Worm (Caenorhabditis elegans): Measurements from ENCODE around the gene nlp-13.
"Not testable (repeated sequence)": the region's sequence is repeated elsewhere in the genome, so short reads cannot be mapped to it uniquely, and the experiment has no call there.

Gene nlp-13

DNA sequence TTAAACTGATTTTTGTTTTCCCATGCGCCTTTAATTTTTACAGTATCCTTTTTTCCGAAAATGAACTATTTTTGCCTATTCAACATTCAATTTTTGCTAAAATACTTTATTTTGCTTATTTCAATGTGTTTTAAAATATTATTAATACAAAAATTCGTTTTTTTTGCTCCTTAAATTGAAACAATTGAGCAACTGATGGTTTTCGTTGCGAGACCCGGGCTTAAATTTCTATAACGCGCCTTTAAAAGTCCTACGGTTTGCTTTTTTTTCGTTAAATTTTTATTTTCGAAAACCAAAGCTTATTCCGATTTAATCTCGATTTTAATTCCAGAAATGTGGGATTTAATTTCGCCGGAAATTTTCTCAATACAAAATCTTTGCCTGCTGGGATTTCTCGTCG lies 40.9 kb upstream of the nlp-13 start, which contains the start of gene algn-5:
Gene algn-5 (plus strand): TSS at position 295 of the 400 bp plus-strand sequence.
- TF ChIP-seq mml-1 (tag; optimal IDR thresholded peaks at IDR 0.05): no peak
- no peak for TF ChIP-seq daf-12 (tag; optimal IDR thresholded peaks at IDR 0.05)
- no peak for TF ChIP-seq skn-1 (tag; optimal IDR thresholded peaks at IDR 0.05)
- TF ChIP-seq nhr-43 (tag; optimal IDR thresholded peaks at IDR 0.05; ENCODE audit: poor library complexity, severe bottlenecking): no peak
- no peak for TF ChIP-seq unc-39 (tag; optimal IDR thresholded peaks at IDR 0.05)
- no peak for TF ChIP-seq sea-2 (GFP tag; optimal IDR thresholded peaks at IDR 0.05)
- no peak for TF ChIP-seq nhr-77 (tag; optimal IDR thresholded peaks at IDR 0.05)
- TF ChIP-seq ZK546.5 (tag; optimal IDR thresholded peaks at IDR 0.05): no peak
- no peak for TF ChIP-seq nhr-25 (tag; optimal IDR thresholded peaks at IDR 0.05)
- no peak for TF ChIP-seq ceh-28 (tag; optimal IDR thresholded peaks at IDR 0.05)
- no peak for TF ChIP-seq nhr-23 (tag; optimal IDR thresholded peaks at IDR 0.05)
- no peak for TF ChIP-seq tbx-2 (tag; optimal IDR thresholded peaks at IDR 0.05)
- TF ChIP-seq elt-1 (tag; optimal IDR thresholded peaks at IDR 0.05): no peak
- no peak for TF ChIP-seq nhr-67 (tag; optimal IDR thresholded peaks at IDR 0.05)
- TF ChIP-seq elt-2 (tag; optimal IDR thresholded peaks at IDR 0.05): no peak
- TF ChIP-seq lin-39 (tag; optimal IDR thresholded peaks at IDR 0.05): no peak
- no peak for TF ChIP-seq ama-1 (optimal IDR thresholded peaks at IDR 0.05)
- TF ChIP-seq pha-4 (tag; optimal IDR thresholded peaks at IDR 0.05): no peak
- no peak for TF ChIP-seq egl-5 (tag; optimal IDR thresholded peaks at IDR 0.05)
- no peak for TF ChIP-seq lsy-12 (tag; optimal IDR thresholded peaks at IDR 0.05)

DNA sequence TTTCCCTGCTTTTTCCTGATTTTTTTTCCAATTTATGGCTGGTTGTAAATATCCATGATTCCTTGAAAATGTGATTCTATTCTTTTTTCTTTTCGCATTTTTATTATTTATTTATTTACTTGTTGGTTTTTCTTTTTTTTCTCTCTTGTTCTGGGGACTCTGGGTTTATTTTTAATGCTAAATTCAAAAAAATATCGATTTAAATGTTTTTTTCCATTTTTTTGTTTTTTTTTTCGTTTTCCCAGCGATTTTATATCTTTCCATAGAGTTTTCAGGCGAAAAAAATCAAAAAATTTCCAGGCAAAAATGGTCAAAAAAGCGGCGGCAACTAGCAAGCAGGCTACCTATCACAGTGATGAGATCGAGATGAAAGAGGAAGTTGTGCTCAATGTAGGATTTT lies 37.0 kb upstream of the nlp-13 start, which contains the start of gene rpac-40:
Gene rpac-40 (plus strand): TSS at position 301 of the 400 bp plus-strand sequence.
- TF ChIP-seq pha-4 (tag; optimal IDR thresholded peaks at IDR 0.05) (no peak), ceh-82 (tag; optimal IDR thresholded peaks at IDR 0.05) (no peak), lin-15B (tag; optimal IDR thresholded peaks at IDR 0.05) (no peak), ZK546.5 (tag; optimal IDR thresholded peaks at IDR 0.05) (no peak), nhr-43 (tag; optimal IDR thresholded peaks at IDR 0.05; ENCODE audit: poor library complexity, severe bottlenecking) (no peak), nhr-11 (tag; optimal IDR thresholded peaks at IDR 0.05) (no peak), mml-1 (tag; optimal IDR thresholded peaks at IDR 0.05) (no peak), zag-1 (tag; optimal IDR thresholded peaks at IDR 0.05) (no peak), eor-1 (tag; optimal IDR thresholded peaks at IDR 0.05) (no peak), hmg-11 (tag; optimal IDR thresholded peaks at IDR 0.05) (no peak), nhr-12 (tag; optimal IDR thresholded peaks at IDR 0.05) (no peak), lsy-12 (tag; optimal IDR thresholded peaks at IDR 0.05) (no peak), R02D3.7 (tag; optimal IDR thresholded peaks at IDR 0.05) (no peak)

DNA sequence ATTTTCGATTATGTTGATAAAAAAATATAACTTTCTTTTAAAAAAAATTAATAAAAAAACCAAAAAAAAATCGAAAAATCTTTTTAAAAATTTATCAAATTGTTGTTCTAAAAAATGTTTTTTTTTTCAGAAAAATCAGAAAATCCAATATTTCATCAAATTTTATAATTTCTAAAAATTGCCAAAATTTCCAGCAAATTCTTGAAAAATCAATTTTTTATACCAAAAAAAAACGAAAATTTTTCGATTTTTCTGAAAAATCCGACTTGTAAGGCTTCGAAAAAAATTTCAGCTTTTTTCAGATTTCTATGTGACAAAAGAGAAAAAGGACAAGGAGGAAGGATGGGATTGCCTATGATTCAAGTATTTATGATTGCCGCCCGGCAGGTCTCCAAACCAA lies 31.8 kb upstream of the nlp-13 start, which contains the start of gene H43I07.1:
Gene H43I07.1 (plus strand): TSS at position 301 of the 400 bp plus-strand sequence.
- TF ChIP-seq ceh-9 (tag; optimal IDR thresholded peaks at IDR 0.05) (no peak), lsy-12 (tag; optimal IDR thresholded peaks at IDR 0.05) (no peak), nhr-28 (tag; optimal IDR thresholded peaks at IDR 0.05) (no peak), egl-5 (tag; optimal IDR thresholded peaks at IDR 0.05) (no peak), ceh-28 (tag; optimal IDR thresholded peaks at IDR 0.05) (no peak), nhr-25 (tag; optimal IDR thresholded peaks at IDR 0.05) (no peak)

DNA sequence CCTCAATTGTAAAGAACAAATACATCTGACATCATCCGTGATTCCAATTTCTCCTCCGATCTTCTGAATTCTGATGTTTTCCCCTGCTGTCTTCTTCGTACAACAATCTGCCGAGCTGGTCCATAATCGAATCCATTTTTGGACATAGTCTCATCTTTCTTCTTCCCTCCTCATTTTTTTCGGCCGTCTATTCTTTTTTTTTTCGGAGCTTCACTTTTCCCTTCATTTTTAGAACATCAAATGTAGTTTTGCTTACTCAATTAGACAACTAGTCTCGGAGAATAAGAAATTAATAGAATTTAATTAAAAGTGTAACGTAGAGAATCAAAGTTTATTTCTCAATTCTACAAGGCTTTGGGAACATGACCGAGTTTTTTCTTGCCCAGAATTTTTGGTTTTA lies 24.7 kb upstream of the nlp-13 start:
- TF ChIP-seq lin-39 (tag; optimal IDR thresholded peaks at IDR 0.05) (no peak), fkh-10 (GFP tag; optimal IDR thresholded peaks at IDR 0.05) (peak; percentile 75)

DNA sequence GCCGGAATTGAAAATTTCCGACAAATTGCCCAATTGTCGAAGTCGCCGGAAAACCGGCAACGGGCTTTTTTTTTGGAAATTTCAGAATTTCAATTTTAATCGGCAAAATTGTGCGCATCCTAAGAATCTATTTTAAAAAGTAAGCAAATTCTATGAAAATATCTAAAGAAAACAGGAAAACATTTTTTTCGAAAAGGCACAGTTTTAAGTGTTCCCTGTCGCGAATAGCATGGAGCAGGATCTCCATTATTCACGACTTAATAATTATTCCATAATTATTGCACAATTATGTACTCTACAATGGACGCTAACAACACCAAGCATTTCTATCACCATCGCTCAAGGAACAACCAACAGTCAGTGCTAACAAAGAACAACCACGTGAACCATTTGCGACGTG lies 20.4 kb upstream of the nlp-13 start, which contains the start of gene H43I07.4:
Gene H43I07.4 (plus strand): TSS at position 301 of the 400 bp plus-strand sequence.
- TF ChIP-seq lsy-12, ceh-28, aly-2 (tag; optimal IDR thresholded peaks at IDR 0.05): not testable (repeated sequence)

DNA sequence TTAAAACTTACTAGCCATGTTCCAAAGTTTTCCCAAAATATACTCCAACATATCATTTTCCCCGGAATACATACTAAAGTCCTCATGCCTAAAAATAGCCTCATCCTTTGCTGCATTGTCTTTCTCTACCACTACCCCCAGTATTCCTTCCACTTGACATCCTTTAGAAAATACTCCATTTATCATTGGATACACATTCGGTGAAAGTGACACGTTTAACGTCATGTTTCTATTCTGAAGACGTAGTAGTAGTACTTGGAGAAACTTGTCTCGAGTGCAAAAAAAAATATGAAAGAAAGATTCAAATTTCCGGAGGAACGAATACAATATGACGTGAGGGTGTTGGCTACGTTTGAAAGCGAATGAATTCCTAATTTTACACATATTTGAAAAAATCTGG lies 19.3 kb upstream of the nlp-13 start:
- TF ChIP-seq unc-39 (tag; optimal IDR thresholded peaks at IDR 0.05): no peak
- no peak for TF ChIP-seq nhr-237 (tag; optimal IDR thresholded peaks at IDR 0.05)
- no peak for TF ChIP-seq aly-2 (tag; optimal IDR thresholded peaks at IDR 0.05)
- no peak for TF ChIP-seq lsy-12 (tag; optimal IDR thresholded peaks at IDR 0.05)
- TF ChIP-seq hmg-11 (tag; optimal IDR thresholded peaks at IDR 0.05): no peak
- no peak for TF ChIP-seq nhr-77 (tag; optimal IDR thresholded peaks at IDR 0.05)
- no peak for TF ChIP-seq nhr-76 (tag; optimal IDR thresholded peaks at IDR 0.05)
- TF ChIP-seq snpc-4 (tag; optimal IDR thresholded peaks at IDR 0.05): no peak
- no peak for TF ChIP-seq mdl-1 (tag; optimal IDR thresholded peaks at IDR 0.05)
- TF ChIP-seq nhr-11 (tag; optimal IDR thresholded peaks at IDR 0.05): no peak
- TF ChIP-seq ama-1 (optimal IDR thresholded peaks at IDR 0.05): no peak
- no peak for TF ChIP-seq jun-1 (tag; optimal IDR thresholded peaks at IDR 0.05)
- no peak for TF ChIP-seq egl-5 (tag; optimal IDR thresholded peaks at IDR 0.05)

Measured in whole organism, L3 larva.